Fruit fly (Drosophila melanogaster): Measurements from ENCODE around the gene Sms.

DNA sequence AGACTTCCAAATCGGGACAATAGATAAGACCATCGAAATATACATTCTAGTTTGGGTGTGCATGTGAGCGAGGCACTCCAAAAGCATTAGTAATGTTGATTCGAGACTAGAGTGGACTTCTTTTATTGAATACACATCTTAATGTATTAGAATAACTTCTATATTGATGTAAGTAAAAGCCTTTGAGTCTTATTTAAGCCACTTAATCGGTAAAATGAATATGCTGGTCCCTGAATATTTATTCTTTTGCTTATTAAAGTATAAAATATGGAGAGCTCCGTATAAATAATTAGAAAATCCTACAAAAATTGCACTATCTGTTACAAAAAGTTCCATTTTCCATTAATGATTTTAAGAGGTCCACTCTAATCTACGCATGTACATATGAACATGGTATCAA lies 7.2 kb downstream of the Sms start:
- TF ChIP-seq CG8478 (optimal IDR thresholded peaks at IDR 0.05) (no peak), CTCF (optimal IDR thresholded peaks at IDR 0.05) (no peak)
